Fruit fly (Drosophila melanogaster): ENCODE data around the gene ebo.
A peak's percentile ranks its signal among the peaks of the same experiment; 100 is the strongest.

dm6 chrX:493445-494190 is 17.2 kb upstream of the ebo start, which contains the start of gene CG17896:
- TF ChIP-seq brk (GFP tag; optimal IDR thresholded peaks at IDR 0.05) (no peak), rgr (GFP tag; optimal IDR thresholded peaks at IDR 0.05) (peak; percentile 98), Myc (optimal IDR thresholded peaks at IDR 0.05) (no peak), pan (optimal IDR thresholded peaks at IDR 0.05) (no peak), CG9705 (GFP tag; optimal IDR thresholded peaks at IDR 0.05) (peak; percentile 67), psq (GFP tag; optimal IDR thresholded peaks at IDR 0.05) (peak; percentile 95), h (GFP tag; optimal IDR thresholded peaks at IDR 0.05) (peak; percentile 99), Dif (GFP tag; optimal IDR thresholded peaks at IDR 0.05; ENCODE audit: partially characterized antibody) (no peak), jim (GFP tag; optimal IDR thresholded peaks at IDR 0.05) (no peak)
